Worm (Caenorhabditis elegans): Measurements from ENCODE around the gene H06H21.11.

H06H21.11 gene

DNA sequence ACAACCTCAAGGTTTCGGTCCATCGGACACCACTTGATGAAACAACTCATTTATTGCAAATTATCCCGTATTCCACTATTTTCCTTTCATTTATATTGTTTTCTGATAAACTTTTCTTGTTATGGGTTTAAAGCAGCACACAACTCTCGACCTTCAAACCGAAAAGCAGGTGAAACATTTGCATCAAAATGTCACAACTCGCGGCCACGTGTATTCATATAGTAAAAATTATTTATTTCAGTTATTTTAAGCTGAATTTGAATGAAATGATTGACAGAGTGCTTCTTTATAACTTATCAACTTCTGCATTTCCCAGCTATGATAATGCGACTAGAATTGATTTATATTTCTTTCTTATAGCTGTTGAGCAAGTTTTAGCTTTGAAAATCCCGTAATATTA lies 4.7 kb upstream of the H06H21.11 start, which contains the start of gene srw-95 (continued):
- TF ChIP-seq sdz-38 (tag; optimal IDR thresholded peaks at IDR 0.05) (no peak), B0336.3 (GFP tag; IDR thresholded peaks at IDR 0.05) (peak; percentile 86), ztf-6 (GFP tag; IDR thresholded peaks at IDR 0.05) (no peak), F55B11.4 (tag; optimal IDR thresholded peaks at IDR 0.05; ENCODE audit: borderline replicate concordance, insufficient read depth) (no peak), ceh-100 (GFP tag; IDR thresholded peaks at IDR 0.05) (0 out of 2 replicates have a peak, but pooled peaks have one; percentile 40), F22D6.2 (tag; optimal IDR thresholded peaks at IDR 0.05) (no peak), snpc-3.4 (tag; optimal IDR thresholded peaks at IDR 0.05) (peak; percentile 24), hrde-1 (tag; optimal IDR thresholded peaks at IDR 0.05; ENCODE audit: borderline replicate concordance) (peak; percentile 53), sea-2 (GFP tag; IDR thresholded peaks at IDR 0.05) (no peak), ceh-79 (tag; optimal IDR thresholded peaks at IDR 0.05) (no peak), madf-10 (tag; optimal IDR thresholded peaks at IDR 0.05) (no peak), nhr-90 (tag; optimal IDR thresholded peaks at IDR 0.05) (no peak), Y56A3A.18 (GFP tag; IDR thresholded peaks at IDR 0.05) (no peak), ekl-4 (GFP tag; IDR thresholded peaks at IDR 0.05) (no peak), repo-1 (tag; optimal IDR thresholded peaks at IDR 0.05) (no peak), ZK185.1 (tag; optimal IDR thresholded peaks at IDR 0.05; ENCODE audit: poor library complexity, severe bottlenecking) (no peak), nhr-179 (tag; optimal IDR thresholded peaks at IDR 0.05) (no peak), F57A8.1 (GFP tag; optimal IDR thresholded peaks at IDR 0.05) (no peak), ztf-28 (GFP tag; IDR thresholded peaks at IDR 0.05) (no peak), akir-1 (GFP tag; optimal IDR thresholded peaks at IDR 0.05) (no peak), ama-1 (optimal IDR thresholded peaks at IDR 0.05) (no peak), ama-1 (GFP tag; optimal IDR thresholded peaks at IDR 0.05) (no peak), D2030.7 (GFP tag; IDR thresholded peaks at IDR 0.05) (no peak), dox-1 (GFP tag; IDR thresholded peaks at IDR 0.05) (no peak), atf-7 (tag; optimal IDR thresholded peaks at IDR 0.05) (peak; percentile 9), tlf-1 (GFP tag; optimal IDR thresholded peaks at IDR 0.05) (no peak), hlh-12 (tag; optimal IDR thresholded peaks at IDR 0.05) (no peak), F49E8.2 (tag; optimal IDR thresholded peaks at IDR 0.05; ENCODE audit: insufficient read depth) (peak; percentile 59), hmg-20 (GFP tag; IDR thresholded peaks at IDR 0.05) (no peak), ceh-40 (GFP tag; IDR thresholded peaks at IDR 0.05) (no peak), aptf-3 (GFP tag; IDR thresholded peaks at IDR 0.05) (no peak)

DNA sequence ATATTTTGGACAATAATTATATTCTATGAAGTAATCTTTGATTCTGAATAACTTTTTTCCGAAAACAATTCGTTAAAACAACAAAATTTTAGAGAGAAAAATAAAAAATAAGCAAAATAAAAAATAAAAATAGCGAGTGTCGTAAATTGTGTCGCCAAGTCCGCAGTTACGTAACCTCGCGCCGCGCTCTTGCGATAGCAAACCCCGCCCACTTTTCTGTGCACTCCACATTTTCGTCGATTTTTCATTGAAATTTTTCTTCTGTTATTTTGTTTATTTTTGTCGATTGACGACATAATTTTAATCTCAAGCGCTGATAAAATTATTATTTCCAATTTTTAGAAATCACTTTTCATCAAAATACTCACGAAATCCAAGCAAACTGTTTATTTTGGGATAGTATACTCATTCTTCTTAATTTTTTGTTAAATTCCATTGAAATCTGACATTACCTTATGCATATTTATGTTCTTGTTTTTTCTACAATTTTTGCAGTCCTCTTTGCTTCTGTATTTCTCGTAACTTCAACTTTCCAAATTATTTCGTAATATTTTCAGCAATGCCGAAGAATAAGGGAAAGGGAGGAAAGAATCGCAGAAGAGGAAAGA lies 3.4 kb upstream of the H06H21.11 start, which contains the start of gene eif-1.A:
Gene eif-1.A (plus strand): TSS at position 558 of the 608 bp plus-strand sequence.
- no peak for TF ChIP-seq sea-2 (GFP tag; IDR thresholded peaks at IDR 0.05)
- peak; percentile 66 for TF ChIP-seq attf-5 (GFP tag; optimal IDR thresholded peaks at IDR 0.05)
- peak; percentile 46; the same call in 1 of the 2 replicates for TF ChIP-seq D2030.7 (GFP tag; IDR thresholded peaks at IDR 0.05)
- peak; percentile 62 for TF ChIP-seq F23B12.7 (tag; optimal IDR thresholded peaks at IDR 0.05; ENCODE audit: insufficient read depth)
- TF ChIP-seq Y79H2A.3 (GFP tag; conservative IDR thresholded peaks at IDR 0.05), result no peak
- peak; percentile 22; the same call in 1 of the 2 replicates for TF ChIP-seq hmg-1.2 (GFP tag; IDR thresholded peaks at IDR 0.05)
- TF ChIP-seq let-607 (tag; optimal IDR thresholded peaks at IDR 0.05), result peak in 1 of 2 experiments; percentile 7
- TF ChIP-seq F49E8.2 (tag; optimal IDR thresholded peaks at IDR 0.05; ENCODE audit: insufficient read depth), result peak; percentile 6
- peak; percentile 39 for TF ChIP-seq lsl-1 (GFP tag; optimal IDR thresholded peaks at IDR 0.05)
- no peak for TF ChIP-seq madf-8 (GFP tag; conservative IDR thresholded peaks at IDR 0.05)
- no peak for TF ChIP-seq cebp-1 (GFP tag; IDR thresholded peaks at IDR 0.05)
- TF ChIP-seq cebp-1 (tag; optimal IDR thresholded peaks at IDR 0.05), result peak; percentile 39
- peak; percentile 41; the same call in 1 of the 2 replicates for TF ChIP-seq F33H1.4 (GFP tag; IDR thresholded peaks at IDR 0.05)
- no peak for TF ChIP-seq nhr-90 (tag; optimal IDR thresholded peaks at IDR 0.05)
- peak; percentile 18 for TF ChIP-seq tbp1 (GFP tag; optimal IDR thresholded peaks at IDR 0.05)
- peak; percentile 4 for TF ChIP-seq rpc-1 (optimal IDR thresholded peaks at IDR 0.05)
- TF ChIP-seq rpc-1 (tag; optimal IDR thresholded peaks at IDR 0.05), result no peak
- peak; percentile 5 for TF ChIP-seq efl-1 (GFP tag; optimal IDR thresholded peaks at IDR 0.05)
- peak; percentile 18 for TF ChIP-seq dpl-1 (GFP tag; optimal IDR thresholded peaks at IDR 0.05)
- peak; percentile 65 for TF ChIP-seq mcd-1 (GFP tag; IDR thresholded peaks at IDR 0.05)
- no peak for TF ChIP-seq bed-2 (GFP tag; IDR thresholded peaks at IDR 0.05)
- peak; percentile 27; the same call in 1 of the 2 replicates for TF ChIP-seq pbrm-1 (GFP tag; IDR thresholded peaks at IDR 0.05)

Data from whole organism, young adult.